Worm (Caenorhabditis elegans) whole organism, young adult: Measurements from ENCODE around the gene syx-2.
A peak's percentile ranks its signal among the peaks of the same experiment; 100 is the strongest.

Experiments
- B0261.1 ChIP-seq: sonication (generic microtip); optimal IDR thresholded peaks from 2 replicates; lab custom pipeline; 2016; ENCODE audit warnings: mild to moderate bottlenecking, missing genetic modification characterization, moderate library complexity, missing compliant biosample characterization
- B0336.3 ChIP-seq: fragments of 200-800 bp; sonication (Bioruptor generic); IDR thresholded peaks from 2 replicates; pipeline ENCODE4 v1.3.6; 2022; ENCODE audit warnings: missing genetic modification characterization, missing compliant biosample characterization
- C06A6.2 ChIP-seq: fragments of 200-800 bp; sonication (Bioruptor generic); conservative IDR thresholded peaks from 2 replicates; pipeline ENCODE4 v1.3.6; 2022; ENCODE audit warnings: missing genetic modification characterization, missing compliant biosample characterization
- D2030.7 ChIP-seq: fragments of 200-800 bp; sonication (Bioruptor generic); IDR thresholded peaks from 2 replicates; pipeline ENCODE4 v1.3.6; 2022; ENCODE audit warnings: missing genetic modification reagents, missing genetic modification characterization, missing compliant biosample characterization
- F22D6.2 ChIP-seq: sonication (generic microtip); optimal IDR thresholded peaks from 2 replicates; lab custom pipeline; 2016; ENCODE audit warnings: mild to moderate bottlenecking, missing genetic modification characterization, missing compliant biosample characterization
- Y53F4B.3 ChIP-seq: fragments of 200-800 bp; sonication (Bioruptor generic); IDR thresholded peaks from 2 replicates; pipeline ENCODE4 v1.3.6; 2022; ENCODE audit warnings: missing genetic modification reagents, missing genetic modification characterization, missing compliant biosample characterization
- Y53G8AR.9 ChIP-seq: fragments of 200-800 bp; sonication (Bioruptor generic); conservative IDR thresholded peaks from 2 replicates; pipeline ENCODE4 v1.3.6; 2022; ENCODE audit warnings: missing genetic modification reagents, missing genetic modification characterization, missing compliant biosample characterization
- Y79H2A.3 ChIP-seq: fragments of 200-800 bp; sonication (Bioruptor generic); conservative IDR thresholded peaks from 2 replicates; pipeline ENCODE4 v1.3.6; 2022; ENCODE audit warnings: missing genetic modification reagents, missing genetic modification characterization, missing compliant biosample characterization
- attf-5 ChIP-seq: fragments of 200-800 bp; sonication (Bioruptor generic); optimal IDR thresholded peaks from 2 replicates; lab custom pipeline; 2018; ENCODE audit warnings: mild to moderate bottlenecking, missing genetic modification characterization, missing compliant biosample characterization
- attf-6 ChIP-seq: fragments of 200-800 bp; sonication (Bioruptor generic); IDR thresholded peaks from 2 replicates; pipeline ENCODE4 v1.3.6; 2022; ENCODE audit warnings: missing genetic modification reagents, missing genetic modification characterization, missing compliant biosample characterization
- bed-1 ChIP-seq: fragments of 200-800 bp; sonication (Bioruptor generic); IDR thresholded peaks from 2 replicates; pipeline ENCODE4 v1.3.6; 2022; ENCODE audit warnings: missing genetic modification reagents, missing genetic modification characterization, missing compliant biosample characterization
- cebp-2 ChIP-seq: fragments of 200-800 bp; sonication (Bioruptor generic); IDR thresholded peaks from 2 replicates; pipeline ENCODE4 v1.3.6; 2022; ENCODE audit warnings: missing genetic modification characterization, missing compliant biosample characterization
- ceh-27 ChIP-seq: fragments of 200-800 bp; sonication (Bioruptor generic); optimal IDR thresholded peaks from 2 replicates; lab custom pipeline; 2018; ENCODE audit warnings: mild to moderate bottlenecking, missing genetic modification characterization, moderate library complexity, missing compliant biosample characterization
- ceh-40 ChIP-seq: fragments of 200-800 bp; sonication (Bioruptor generic); IDR thresholded peaks from 2 replicates; pipeline ENCODE4 v1.3.6; 2022; ENCODE audit warnings: missing genetic modification characterization, missing compliant biosample characterization
- ceh-58 ChIP-seq: fragments of 200-800 bp; sonication (Bioruptor generic); IDR thresholded peaks from 2 replicates; pipeline ENCODE4 v1.3.6; 2022; ENCODE audit warnings: missing genetic modification characterization, missing compliant biosample characterization
- chd-7 ChIP-seq: sonication (generic microtip); optimal IDR thresholded peaks from 2 replicates; lab custom pipeline; 2016; ENCODE audit warnings: mild to moderate bottlenecking, missing genetic modification characterization, moderate library complexity, missing compliant biosample characterization
- die-1 ChIP-seq: sonication (generic microtip); optimal IDR thresholded peaks from 2 replicates; lab custom pipeline; 2016; ENCODE audit warnings: missing genotype, mild to moderate bottlenecking, missing genetic modification characterization, missing compliant biosample characterization
- egl-44 ChIP-seq: fragments of 200-800 bp; sonication (Bioruptor generic); IDR thresholded peaks from 2 replicates; pipeline ENCODE4 v1.3.6; 2022; ENCODE audit warnings: missing genetic modification reagents, missing genetic modification characterization, missing compliant biosample characterization
- egrh-3 ChIP-seq: fragments of 200-800 bp; sonication (Bioruptor generic); IDR thresholded peaks from 2 replicates; pipeline ENCODE4 v1.3.6; 2022; ENCODE audit warnings: missing genetic modification reagents, missing genetic modification characterization, missing compliant biosample characterization
- ekl-4 ChIP-seq: fragments of 200-800 bp; sonication (Bioruptor generic); IDR thresholded peaks from 2 replicates; pipeline ENCODE4 v1.3.6; 2022; ENCODE audit warnings: missing genetic modification reagents, missing genetic modification characterization, missing compliant biosample characterization
- hmg-1.2 ChIP-seq: fragments of 200-800 bp; sonication (Bioruptor generic); IDR thresholded peaks from 2 replicates; pipeline ENCODE4 v1.3.6; 2022; ENCODE audit warnings: missing genetic modification reagents, missing genetic modification characterization, missing compliant biosample characterization
- hmg-20 ChIP-seq: fragments of 200-800 bp; sonication (Bioruptor generic); IDR thresholded peaks from 2 replicates; pipeline ENCODE4 v1.3.6; 2022; ENCODE audit warnings: missing genetic modification reagents, missing genetic modification characterization, missing compliant biosample characterization
- let-526 ChIP-seq: fragments of 200-800 bp; sonication (Bioruptor generic); IDR thresholded peaks from 2 replicates; pipeline ENCODE4 v1.3.6; 2022; ENCODE audit warnings: missing genetic modification reagents, missing genetic modification characterization, missing compliant biosample characterization
- let-607 ChIP-seq, 2 experiments: fragments of 200-800 bp in 1 of 2; sonication (Bioruptor generic) in 1 of 2; sonication (generic microtip) in 1 of 2; optimal IDR thresholded peaks; 2 replicates each; lab custom pipeline; 2016 to 2018; ENCODE audit warnings: mild to moderate bottlenecking in 2 of 2, missing compliant biosample characterization in 2 of 2, missing genetic modification characterization in 2 of 2, moderate library complexity in 2 of 2, missing genotype in 1 of 2
- lin-26 ChIP-seq: fragments of 200-800 bp; sonication (Bioruptor generic); IDR thresholded peaks from 2 replicates; pipeline ENCODE4 v1.3.6; 2022; ENCODE audit warnings: missing genetic modification reagents, missing genetic modification characterization, missing compliant biosample characterization
- lin-40 ChIP-seq: sonication (generic microtip); optimal IDR thresholded peaks from 2 replicates; lab custom pipeline; 2016; ENCODE audit warnings: missing genetic modification characterization, mild to moderate bottlenecking, missing compliant biosample characterization, missing genotype, missing genetic modification reagents
- lin-54 ChIP-seq: fragments of 200-800 bp; sonication (Bioruptor generic); optimal IDR thresholded peaks from 2 replicates; lab custom pipeline; 2018; ENCODE audit warnings: mild to moderate bottlenecking, missing genetic modification characterization, missing compliant biosample characterization
- madf-3 ChIP-seq: fragments of 200-800 bp; sonication (Bioruptor generic); IDR thresholded peaks from 2 replicates; pipeline ENCODE4 v1.3.6; 2022; ENCODE audit warnings: missing genetic modification reagents, missing genetic modification characterization, missing compliant biosample characterization
- madf-6 ChIP-seq: fragments of 200-800 bp; sonication (Bioruptor generic); IDR thresholded peaks from 2 replicates; pipeline ENCODE4 v1.3.6; 2022; ENCODE audit warnings: missing genetic modification reagents, missing genetic modification characterization, missing compliant biosample characterization
- mcd-1 ChIP-seq: fragments of 200-800 bp; sonication (Bioruptor generic); IDR thresholded peaks from 2 replicates; pipeline ENCODE4 v1.3.6; 2022; ENCODE audit warnings: missing genetic modification reagents, missing genetic modification characterization, missing compliant biosample characterization
- nfyb-1 ChIP-seq: fragments of 200-800 bp; sonication (Bioruptor generic); IDR thresholded peaks from 2 replicates; pipeline ENCODE4 v1.3.6; 2022; ENCODE audit warnings: missing genetic modification reagents, missing genetic modification characterization, missing compliant biosample characterization
- nhr-120 ChIP-seq: fragments of 200-800 bp; sonication (Bioruptor generic); IDR thresholded peaks from 2 replicates; pipeline ENCODE4 v1.3.6; 2022; ENCODE audit warnings: missing genetic modification characterization, missing compliant biosample characterization
- nhr-80 ChIP-seq: sonication (generic microtip); optimal IDR thresholded peaks from 2 replicates; lab custom pipeline; 2016; ENCODE audit warnings: missing genetic modification characterization, missing compliant biosample characterization
- pbrm-1 ChIP-seq: fragments of 200-800 bp; sonication (Bioruptor generic); IDR thresholded peaks from 2 replicates; pipeline ENCODE4 v1.3.6; 2022; ENCODE audit warnings: missing genetic modification reagents, missing genetic modification characterization, missing compliant biosample characterization
- pha-4 ChIP-seq: fragments of 150-350 bp; sonication (generic microtip); optimal IDR thresholded peaks from 2 replicates; lab custom pipeline; 2014; ENCODE audit warnings: missing biosample characterization, missing genetic modification reagents, missing genetic modification characterization
- rcor-1 ChIP-seq: fragments of 200-800 bp; sonication (Bioruptor generic); IDR thresholded peaks from 2 replicates; pipeline ENCODE4 v1.3.6; 2022; ENCODE audit warnings: missing genetic modification reagents, missing genetic modification characterization, missing compliant biosample characterization
- rpc-1 ChIP-seq, 2 experiments: fragments of 150-350 bp in 1 of 2; sonication (generic microtip) in 1 of 2; optimal IDR thresholded peaks; 2 replicates each; lab custom pipeline; 2014 to 2018; ENCODE audit warnings: missing biosample characterization in 1 of 2, missing genetic modification characterization in 1 of 2, missing genetic modification reagents in 1 of 2, missing genotype in 1 of 2
- tbp1 ChIP-seq: fragments of 200-800 bp; sonication (Bioruptor generic); optimal IDR thresholded peaks from 2 replicates; lab custom pipeline; 2018; ENCODE audit warnings: mild to moderate bottlenecking, missing genetic modification characterization, missing compliant biosample characterization
- tlf-1 ChIP-seq: fragments of 200-800 bp; sonication (Bioruptor generic); optimal IDR thresholded peaks from 2 replicates; lab custom pipeline; 2018; ENCODE audit warnings: mild to moderate bottlenecking, missing genetic modification characterization, missing compliant biosample characterization
- unc-130 ChIP-seq: sonication (generic microtip); optimal IDR thresholded peaks from 2 replicates; lab custom pipeline; 2016; ENCODE audit warnings: missing genetic modification reagents, missing genetic modification characterization, missing compliant biosample characterization
- unc-62 ChIP-seq: fragments of 150-350 bp; optimal IDR thresholded peaks from 2 replicates; lab custom pipeline; 2014; ENCODE audit warnings: missing biosample characterization, missing genetic modification reagents, missing genetic modification characterization
- ztf-25 ChIP-seq: fragments of 200-800 bp; sonication (Bioruptor generic); IDR thresholded peaks from 2 replicates; pipeline ENCODE4 v1.3.6; 2022; ENCODE audit warnings: missing genetic modification reagents, missing genetic modification characterization, missing compliant biosample characterization
- ztf-26 ChIP-seq: sonication (generic microtip); optimal IDR thresholded peaks from 2 replicates; lab custom pipeline; 2017; ENCODE audit warnings: missing genetic modification characterization, missing compliant biosample characterization
- ztf-28 ChIP-seq: fragments of 200-800 bp; sonication (Bioruptor generic); IDR thresholded peaks from 2 replicates; pipeline ENCODE4 v1.3.6; 2022; ENCODE audit warnings: missing genetic modification reagents, missing genetic modification characterization, missing compliant biosample characterization
- ztf-6 ChIP-seq: fragments of 200-800 bp; sonication (Bioruptor generic); IDR thresholded peaks from 2 replicates; pipeline ENCODE4 v1.3.6; 2022; ENCODE audit warnings: missing genetic modification reagents, missing genetic modification characterization, missing compliant biosample characterization

The syx-2 gene

ce11 chrX:13969257-13969968 is 9.5 kb downstream of the syx-2 start (continued):
- no peak for TF ChIP-seq pha-4 (tag; lab: Kevin White, UChicago)
- TF ChIP-seq attf-5 = peak; percentile 82
- TF ChIP-seq F22D6.2 = peak; percentile 8
- TF ChIP-seq B0261.1 (tag; lab: Kevin White, UChicago) = peak; percentile 24
- 0 out of 2 replicates have a peak, but pooled peaks have one; percentile 39 for TF ChIP-seq C06A6.2 (GFP tag; lab: Robert Waterston, UW)
- no peak for TF ChIP-seq attf-6 (GFP tag; lab: Robert Waterston, UW)
- TF ChIP-seq unc-62 = peak; percentile 56
- peak; percentile 13 for TF ChIP-seq tlf-1 (GFP tag; lab: Kevin White, UChicago)
- TF ChIP-seq chd-7 = peak; percentile 56
- TF ChIP-seq lin-26 (GFP tag; lab: Robert Waterston, UW) = peak; percentile 43; the same call in 1 of the 2 replicates
- TF ChIP-seq ekl-4 (GFP tag; lab: Robert Waterston, UW) = 0 out of 2 replicates have a peak, but pooled peaks have one; percentile 38
- no peak for TF ChIP-seq ztf-6 (GFP tag; lab: Robert Waterston, UW)
- peak; percentile 37 for TF ChIP-seq ztf-26 (tag; lab: Kevin White, UChicago)
- TF ChIP-seq rcor-1 = 0 out of 2 replicates have a peak, but pooled peaks have one; percentile 14
- peak in 1 of 2 experiments; percentile 59 for TF ChIP-seq let-607 (tag; optimal IDR thresholded peaks at IDR 0.05; lab: Kevin White, UChicago)
- peak; percentile 83 for TF ChIP-seq lin-40 (tag; lab: Kevin White, UChicago)
- peak; percentile 51 for TF ChIP-seq egrh-3 (GFP tag; lab: Robert Waterston, UW)
- peak; percentile 32 for TF ChIP-seq die-1
- peak; percentile 66 for TF ChIP-seq ceh-27
- peak; percentile 92 for TF ChIP-seq nhr-80
- no peak for TF ChIP-seq unc-130 (GFP tag; lab: Kevin White, UChicago)
- peak; percentile 85 for TF ChIP-seq B0336.3 (GFP tag; lab: Robert Waterston, UW)
- TF ChIP-seq ztf-28 (GFP tag; lab: Robert Waterston, UW) = no peak
- TF ChIP-seq ceh-58 = no peak
- TF ChIP-seq let-526 = 0 out of 2 replicates have a peak, but pooled peaks have one; percentile 7
- TF ChIP-seq lin-54 (GFP tag; lab: Kevin White, UChicago) = peak; percentile 17
- no peak for TF ChIP-seq Y53F4B.3 (GFP tag; lab: Robert Waterston, UW)

DNA sequence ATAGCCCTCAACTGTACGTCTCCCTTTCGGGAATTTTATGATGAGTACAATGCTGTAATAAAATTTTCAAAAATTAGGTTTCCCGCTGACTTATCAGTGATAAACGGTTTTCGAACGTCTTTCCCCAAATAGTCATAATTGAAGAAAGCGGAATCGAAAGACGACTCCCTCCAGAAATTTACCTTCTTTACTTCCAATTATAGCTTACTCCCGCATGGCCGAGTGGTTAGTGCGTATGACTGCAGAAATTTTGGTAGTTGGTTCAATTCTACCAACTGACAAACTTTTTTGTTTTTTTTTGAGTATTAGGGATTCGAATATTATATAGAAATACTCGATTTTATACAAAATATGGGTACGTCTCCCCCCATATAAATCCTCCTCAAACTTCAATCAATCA is 13.1 kb downstream of the syx-2 start:
- peak; percentile 60; the same call in 1 of the 2 replicates for TF ChIP-seq madf-6
- TF ChIP-seq ceh-58 = 0 out of 2 replicates have a peak, but pooled peaks have one; percentile 62
- TF ChIP-seq bed-1 (GFP tag; lab: Robert Waterston, UW) = peak; percentile 80; the same call in 1 of the 2 replicates
- TF ChIP-seq rcor-1 = peak; percentile 58
- TF ChIP-seq Y53G8AR.9 (GFP tag; lab: Robert Waterston, UW) = peak; percentile 60; the same call in 1 of the 2 replicates
- 0 out of 2 replicates have a peak, but pooled peaks have one; percentile 44 for TF ChIP-seq ztf-25 (GFP tag; lab: Robert Waterston, UW)
- TF ChIP-seq rpc-1 (optimal IDR thresholded peaks at IDR 0.05; lab: Kevin White, UChicago) = peak; percentile 23
- peak; percentile 55 for TF ChIP-seq rpc-1 (tag; optimal IDR thresholded peaks at IDR 0.05; lab: Kevin White, UChicago)
- TF ChIP-seq ceh-40 (GFP tag; lab: Robert Waterston, UW) = 0 out of 2 replicates have a peak, but pooled peaks have one; percentile 32
- peak; percentile 59 for TF ChIP-seq D2030.7
- peak; percentile 22; the same call in 1 of the 2 replicates for TF ChIP-seq ekl-4 (GFP tag; lab: Robert Waterston, UW)
- peak; percentile 57; the same call in 1 of the 2 replicates for TF ChIP-seq let-526
- TF ChIP-seq hmg-20 (GFP tag; lab: Robert Waterston, UW) = peak; percentile 62; the same call in 1 of the 2 replicates
- 0 out of 2 replicates have a peak, but pooled peaks have one; percentile 36 for TF ChIP-seq ztf-6 (GFP tag; lab: Robert Waterston, UW)
- TF ChIP-seq tbp1 (GFP tag; lab: Kevin White, UChicago) = peak; percentile 84
- TF ChIP-seq madf-3 (GFP tag; lab: Robert Waterston, UW) = 0 out of 2 replicates have a peak, but pooled peaks have one; percentile 36
- peak; percentile 68 for TF ChIP-seq nfyb-1
- TF ChIP-seq Y79H2A.3 (GFP tag; lab: Robert Waterston, UW) = peak; percentile 24; the same call in 1 of the 2 replicates
- 0 out of 2 replicates have a peak, but pooled peaks have one; percentile 49 for TF ChIP-seq nhr-120
- peak; percentile 94 for TF ChIP-seq egl-44
- peak; percentile 75 for TF ChIP-seq hmg-1.2
- TF ChIP-seq B0261.1 (tag; lab: Kevin White, UChicago) = peak; percentile 56
- peak; percentile 94 for TF ChIP-seq lin-26 (GFP tag; lab: Robert Waterston, UW)
- TF ChIP-seq pbrm-1 = peak; percentile 78
- 0 out of 2 replicates have a peak, but pooled peaks have one; percentile 15 for TF ChIP-seq mcd-1 (GFP tag; lab: Robert Waterston, UW)
- TF ChIP-seq cebp-2 (GFP tag; lab: Robert Waterston, UW) = peak; percentile 84; the same call in 1 of the 2 replicates
